Fruit fly (Drosophila melanogaster) Kc167 (cell line): ENCODE measurements around the gene CG1116.

Experiments
- Sin3A ChIP-seq: fragments of >200 bp; optimal IDR thresholded peaks from 2 replicates; lab custom pipeline; 2018; ENCODE audit warnings: missing external identifiers
- h ChIP-seq: fragments of >200 bp; optimal IDR thresholded peaks from 3 replicates; lab custom pipeline; 2018; ENCODE audit warnings: missing external identifiers
- insv ChIP-seq: fragments of >200 bp; optimal IDR thresholded peaks from 3 replicates; lab custom pipeline; 2018; ENCODE audit warnings: missing external identifiers

dm6 chr3R:5249308-5249707 lies 29.9 kb downstream of the CG1116 start:
- TF ChIP-seq Sin3A (lab: Kevin White, UChicago) (no peak), h (lab: Kevin White, UChicago) (no peak), insv (no peak)
